Fruit fly (Drosophila melanogaster): ENCODE data around the gene CG16734.

The CG16734 gene

dm6 chr3R:9297163-9297562 is 42.3 kb downstream of the CG16734 start:
- TF ChIP-seq EcR (GFP tag; optimal IDR thresholded peaks at IDR 0.05) (no peak), CG8478 (optimal IDR thresholded peaks at IDR 0.05) (no peak)

All from whole organism.